Worm (Caenorhabditis elegans) whole organism, L2 larva: ENCODE results near the gene dars-2.

Experiments
- F13H6.1 ChIP-seq: sonication (generic microtip); optimal IDR thresholded peaks from 2 replicates; lab custom pipeline; 2016; ENCODE audit warnings: missing genetic modification characterization, missing compliant biosample characterization
- Y55F3AM.14 ChIP-seq: fragments of 200-800 bp; sonication (Bioruptor generic); optimal IDR thresholded peaks from 2 replicates; lab custom pipeline; 2018; ENCODE audit warnings: mild to moderate bottlenecking, missing genetic modification characterization, missing compliant biosample characterization
- ZK546.5 ChIP-seq: sonication (generic microtip); optimal IDR thresholded peaks from 2 replicates; lab custom pipeline; 2017; ENCODE audit warnings: missing biosample characterization, missing genetic modification characterization
- aly-2 ChIP-seq: fragments of 150-350 bp; optimal IDR thresholded peaks from 2 replicates; lab custom pipeline; 2014; ENCODE audit warnings: missing biosample characterization, missing genetic modification characterization
- blmp-1 ChIP-seq: sonication (generic microtip); optimal IDR thresholded peaks from 2 replicates; lab custom pipeline; 2017; ENCODE audit warnings: missing genetic modification characterization, mild to moderate bottlenecking, missing compliant biosample characterization, antibody characterized with exemption, moderate library complexity; ENCODE audit not compliant: insufficient read depth
- ceh-16 ChIP-seq: fragments of 150-350 bp; optimal IDR thresholded peaks from 2 replicates; lab custom pipeline; 2014; ENCODE audit warnings: missing biosample characterization, missing genetic modification characterization
- ceh-82 ChIP-seq: fragments of 150-350 bp; optimal IDR thresholded peaks from 2 replicates; lab custom pipeline; 2014; ENCODE audit warnings: missing biosample characterization, missing genetic modification characterization
- crh-2 ChIP-seq: sonication (generic microtip); optimal IDR thresholded peaks from 2 replicates; lab custom pipeline; 2017; ENCODE audit warnings: missing biosample characterization, missing genetic modification characterization
- egl-27 ChIP-seq: sonication (generic microtip); optimal IDR thresholded peaks from 3 replicates; lab custom pipeline; 2017; ENCODE audit warnings: missing biosample characterization, missing genetic modification reagents, missing genetic modification characterization
- elt-1 ChIP-seq: fragments of 150-350 bp; optimal IDR thresholded peaks from 2 replicates; lab custom pipeline; 2014; ENCODE audit warnings: missing biosample characterization, missing genetic modification characterization
- elt-3 ChIP-seq: sonication (generic microtip); optimal IDR thresholded peaks from 2 replicates; lab custom pipeline; 2017; ENCODE audit warnings: missing biosample characterization, missing genetic modification characterization
- fos-1 ChIP-seq: fragments of 150-350 bp; optimal IDR thresholded peaks from 2 replicates; lab custom pipeline; 2014; ENCODE audit warnings: missing biosample characterization, missing genetic modification characterization
- gmeb-1 ChIP-seq: fragments of 150-350 bp; optimal IDR thresholded peaks from 2 replicates; lab custom pipeline; 2014; ENCODE audit warnings: missing biosample characterization, missing genetic modification characterization
- lin-11 ChIP-seq: fragments of 150-350 bp; sonication (generic microtip); optimal IDR thresholded peaks from 2 replicates; lab custom pipeline; 2014; ENCODE audit warnings: missing biosample characterization, missing genetic modification characterization, inconsistent platforms, mixed read lengths
- lin-39 ChIP-seq: fragments of 150-350 bp; optimal IDR thresholded peaks from 2 replicates; lab custom pipeline; 2014; ENCODE audit warnings: missing biosample characterization, missing genetic modification reagents, missing genetic modification characterization
- mab-5 ChIP-seq: fragments of 150-350 bp; optimal IDR thresholded peaks from 2 replicates; lab custom pipeline; 2014; ENCODE audit warnings: missing biosample characterization, missing genetic modification characterization
- nhr-10 ChIP-seq: sonication (generic microtip); optimal IDR thresholded peaks from 2 replicates; lab custom pipeline; 2017; ENCODE audit warnings: missing biosample characterization, missing genetic modification characterization
- nhr-11 ChIP-seq: fragments of 150-350 bp; optimal IDR thresholded peaks from 2 replicates; lab custom pipeline; 2014; ENCODE audit warnings: missing biosample characterization, missing genetic modification characterization
- nhr-12 ChIP-seq: fragments of 150-350 bp; optimal IDR thresholded peaks from 2 replicates; lab custom pipeline; 2014; ENCODE audit warnings: missing biosample characterization, missing genetic modification characterization
- nhr-129 ChIP-seq: fragments of 150-350 bp; optimal IDR thresholded peaks from 2 replicates; lab custom pipeline; 2014; ENCODE audit warnings: missing biosample characterization, missing genetic modification characterization
- nhr-21 ChIP-seq: fragments of 150-350 bp; optimal IDR thresholded peaks from 2 replicates; lab custom pipeline; 2014; ENCODE audit warnings: missing biosample characterization, missing genetic modification characterization
- nhr-23 ChIP-seq: fragments of 150-350 bp; optimal IDR thresholded peaks from 2 replicates; lab custom pipeline; 2014; ENCODE audit warnings: missing biosample characterization, missing genetic modification reagents, missing genetic modification characterization
- nhr-237 ChIP-seq: fragments of 150-350 bp; optimal IDR thresholded peaks from 2 replicates; lab custom pipeline; 2014; ENCODE audit warnings: missing biosample characterization, missing genetic modification characterization
- nhr-25 ChIP-seq: fragments of 150-350 bp; sonication (generic microtip); optimal IDR thresholded peaks from 3 replicates; lab custom pipeline; 2014; ENCODE audit warnings: missing biosample characterization, missing genetic modification characterization
- nhr-6 ChIP-seq: fragments of 150-350 bp; optimal IDR thresholded peaks from 2 replicates; lab custom pipeline; 2014; ENCODE audit warnings: missing biosample characterization, missing genetic modification characterization
- nhr-77 ChIP-seq: fragments of 150-350 bp; optimal IDR thresholded peaks from 2 replicates; lab custom pipeline; 2014; ENCODE audit warnings: missing biosample characterization, missing genetic modification characterization
- sem-4 ChIP-seq: fragments of 150-350 bp; optimal IDR thresholded peaks from 2 replicates; lab custom pipeline; 2014; ENCODE audit warnings: missing biosample characterization, missing genetic modification reagents, missing genetic modification characterization
- skn-1 ChIP-seq: sonication (generic microtip); optimal IDR thresholded peaks from 2 replicates; lab custom pipeline; 2017; ENCODE audit warnings: missing biosample characterization, missing genetic modification characterization
- sma-9 ChIP-seq, 2 experiments: fragments of 150-350 bp in 1 of 2; sonication (generic microtip) in 1 of 2; optimal IDR thresholded peaks; 2 replicates each; lab custom pipeline; 2014 to 2016; ENCODE audit warnings: missing genetic modification characterization in 2 of 2, mild to moderate bottlenecking in 1 of 2, missing biosample characterization in 1 of 2, missing compliant biosample characterization in 1 of 2, missing genetic modification reagents in 1 of 2, moderate library complexity in 1 of 2
- snpc-4 ChIP-seq: fragments of 150-350 bp; optimal IDR thresholded peaks from 2 replicates; lab custom pipeline; 2014; ENCODE audit warnings: missing biosample characterization, missing genetic modification characterization
- unc-39 ChIP-seq: fragments of 150-350 bp; optimal IDR thresholded peaks from 2 replicates; lab custom pipeline; 2014; ENCODE audit warnings: missing biosample characterization, missing genetic modification characterization
- unc-55 ChIP-seq: fragments of 150-350 bp; sonication (generic microtip); optimal IDR thresholded peaks from 3 replicates; lab custom pipeline; 2014; ENCODE audit warnings: missing biosample characterization, missing genetic modification reagents, missing genetic modification characterization
- unc-62 ChIP-seq: fragments of 150-350 bp; optimal IDR thresholded peaks from 2 replicates; lab custom pipeline; 2014; ENCODE audit warnings: missing biosample characterization, missing genetic modification reagents, missing genetic modification characterization
- zag-1 ChIP-seq: fragments of 150-350 bp; optimal IDR thresholded peaks from 2 replicates; lab custom pipeline; 2014; ENCODE audit warnings: missing biosample characterization, missing genetic modification characterization
- ztf-11 ChIP-seq: sonication (generic microtip); optimal IDR thresholded peaks from 2 replicates; lab custom pipeline; 2017; ENCODE audit warnings: missing biosample characterization, missing genetic modification characterization
- ztf-4 ChIP-seq: fragments of 150-350 bp; optimal IDR thresholded peaks from 2 replicates; lab custom pipeline; 2014; ENCODE audit warnings: missing biosample characterization, missing genetic modification characterization

The dars-2 gene

ce11 chrV:12074886-12075285, 26.3 kb downstream of the dars-2 start, which contains the start of gene R07B7.6:
Gene R07B7.6 (minus strand): TSS chrV:12074986.
- TF ChIP-seq nhr-6 = no peak
- no peak for TF ChIP-seq nhr-10 (tag; lab: Kevin White, UChicago)
- TF ChIP-seq nhr-77 (tag; lab: Kevin White, UChicago) = no peak
- TF ChIP-seq nhr-129 (tag; lab: Kevin White, UChicago) = no peak
- TF ChIP-seq nhr-25 (tag; lab: Kevin White, UChicago) = no peak
- TF ChIP-seq nhr-23 = no peak
- TF ChIP-seq elt-3 (tag; lab: Kevin White, UChicago) = no peak

ce11 chrV:12075983-12076382, 27.4 kb downstream of the dars-2 start:
- TF ChIP-seq gmeb-1 (tag; lab: Kevin White, UChicago) = peak; percentile 20
- peak; percentile 56 for TF ChIP-seq fos-1
- TF ChIP-seq blmp-1 (tag; lab: Kevin White, UChicago) = no peak
- peak; percentile 0 for TF ChIP-seq crh-2 (tag; lab: Kevin White, UChicago)
- peak; percentile 40 for TF ChIP-seq skn-1
- TF ChIP-seq ztf-11 (tag; lab: Kevin White, UChicago) = no peak

- TF ChIP-seq ceh-82 (tag; lab: Kevin White, UChicago) = no peak
- TF ChIP-seq gmeb-1 (tag; lab: Kevin White, UChicago) = no peak
- TF ChIP-seq skn-1 = no peak
- no peak for TF ChIP-seq nhr-77 (tag; lab: Kevin White, UChicago)
- TF ChIP-seq unc-55 (GFP tag; lab: Kevin White, UChicago) = no peak
- TF ChIP-seq snpc-4 (tag; lab: Kevin White, UChicago) = no peak
- no peak for TF ChIP-seq nhr-21
- no peak for TF ChIP-seq nhr-12 (tag; lab: Kevin White, UChicago)
- no peak for TF ChIP-seq lin-11 (tag; lab: Kevin White, UChicago)
- TF ChIP-seq mab-5 = no peak
- TF ChIP-seq F13H6.1 (tag; lab: Kevin White, UChicago) = no peak
- TF ChIP-seq ztf-4 (tag; lab: Kevin White, UChicago) = no peak
- no peak for TF ChIP-seq egl-27 (tag; lab: Kevin White, UChicago)
- TF ChIP-seq crh-2 (tag; lab: Kevin White, UChicago) = no peak
- no peak for TF ChIP-seq elt-1 (tag; lab: Kevin White, UChicago)
- TF ChIP-seq, all 48 proteins: peak for 0
Measured at ce11 chrV:12080274-12080673, 31.7 kb downstream of the dars-2 start, which contains the start of gene R07B7.9. Gene R07B7.9 (minus strand): TSS chrV:12080374.

ce11 chrV:12082932-12083331, 34.4 kb downstream of the dars-2 start, which contains the start of gene R07B7.10:
Gene R07B7.10 (plus strand): TSS chrV:12083216.
- TF ChIP-seq fos-1 (no peak), nhr-23 (no peak), aly-2 (no peak), sma-9 (GFP tag; optimal IDR thresholded peaks at IDR 0.05; lab: Kevin White, UChicago) (peak; percentile 0), sma-9 (tag; optimal IDR thresholded peaks at IDR 0.05; lab: Kevin White, UChicago) (no peak), crh-2 (tag; lab: Kevin White, UChicago) (peak; percentile 12), sem-4 (tag; lab: Kevin White, UChicago) (no peak)

- TF ChIP-seq zag-1 (tag; lab: Kevin White, UChicago) (no peak), mab-5 (no peak)
Measured at ce11 chrV:12084216-12084615, 35.7 kb downstream of the dars-2 start, which contains the start of gene R07B7.8. Gene R07B7.8 (minus strand): TSS chrV:12084316.

ce11 chrV:12085867-12086634, 37.5 kb downstream of the dars-2 start:
- TF ChIP-seq lin-39 (tag; lab: Kevin White, UChicago) (no peak), fos-1 (peak; percentile 16)
- TF ChIP-seq, all 48 proteins: peak for 1

- TF ChIP-seq nhr-237 (tag; lab: Kevin White, UChicago) (no peak), nhr-11 (no peak), Y55F3AM.14 (GFP tag; lab: Kevin White, UChicago) (no peak), nhr-77 (tag; lab: Kevin White, UChicago) (no peak), snpc-4 (tag; lab: Kevin White, UChicago) (no peak), nhr-129 (tag; lab: Kevin White, UChicago) (no peak), gmeb-1 (tag; lab: Kevin White, UChicago) (no peak), unc-39 (tag; lab: Kevin White, UChicago) (no peak), unc-62 (no peak), nhr-21 (no peak), ceh-16 (tag; lab: Kevin White, UChicago) (no peak), unc-55 (GFP tag; lab: Kevin White, UChicago) (no peak), ceh-82 (tag; lab: Kevin White, UChicago) (no peak), ZK546.5 (tag; lab: Kevin White, UChicago) (no peak)
Measured at ce11 chrV:12086934-12087333, 38.4 kb downstream of the dars-2 start, which contains the start of gene gana-1. Gene gana-1 (plus strand): TSS chrV:12087234.
